Worm (Caenorhabditis elegans) whole organism, mixed stage, embryonic: ENCODE measurements around the gene Y116F11B.14.

Source experiments
- elt-3 ChIP-seq: fragments of 150-350 bp; optimal IDR thresholded peaks from 2 replicates; lab custom pipeline; 2014; ENCODE audit warnings: missing biosample characterization, missing genetic modification characterization
- lin-13 ChIP-seq: fragments of 150-350 bp; optimal IDR thresholded peaks from 2 replicates; lab custom pipeline; 2014; ENCODE audit warnings: missing biosample characterization, missing genetic modification characterization
- lsy-2 ChIP-seq: fragments of 150-350 bp; optimal IDR thresholded peaks from 2 replicates; lab custom pipeline; 2014; ENCODE audit warnings: missing biosample characterization, missing genetic modification characterization
- mls-2 ChIP-seq: sonication (generic microtip); optimal IDR thresholded peaks from 2 replicates; lab custom pipeline; 2016; ENCODE audit warnings: mild to moderate bottlenecking, missing genetic modification characterization, moderate library complexity, missing compliant biosample characterization
- nhr-2 ChIP-seq: fragments of 150-350 bp; optimal IDR thresholded peaks from 2 replicates; lab custom pipeline; 2014; ENCODE audit warnings: missing biosample characterization, missing genetic modification characterization
- nhr-28 ChIP-seq: fragments of 150-350 bp; optimal IDR thresholded peaks from 2 replicates; lab custom pipeline; 2014; ENCODE audit warnings: missing biosample characterization, missing genetic modification characterization
- unc-62 ChIP-seq: fragments of 150-350 bp; optimal IDR thresholded peaks from 2 replicates; lab custom pipeline; 2014; ENCODE audit warnings: missing biosample characterization, missing genetic modification reagents, missing genetic modification characterization
- zip-8 ChIP-seq: fragments of 150-350 bp; optimal IDR thresholded peaks from 2 replicates; lab custom pipeline; 2014; ENCODE audit warnings: missing biosample characterization, missing genetic modification characterization
- ztf-11 ChIP-seq: fragments of 150-350 bp; optimal IDR thresholded peaks from 2 replicates; lab custom pipeline; 2014; ENCODE audit warnings: missing biosample characterization, missing genetic modification characterization

DNA sequence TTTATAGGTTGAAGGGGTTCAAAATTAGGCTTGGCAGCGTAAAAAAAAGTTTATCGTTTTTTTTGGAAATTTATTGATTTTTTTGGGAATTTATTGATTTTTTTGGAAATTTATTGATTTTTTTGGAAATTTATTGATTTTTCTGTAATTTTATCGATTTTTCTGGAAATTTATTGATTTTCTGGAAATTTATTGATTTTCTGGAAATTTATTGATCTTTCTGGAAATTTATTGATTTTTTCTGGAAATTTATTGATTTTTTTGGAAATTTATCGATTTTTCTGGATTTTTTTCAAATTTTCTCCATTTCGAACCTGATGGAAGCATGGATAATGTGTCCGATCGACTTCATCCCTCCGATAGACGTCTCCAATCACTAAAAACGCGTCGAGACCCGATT, 5.5 kb downstream of the Y116F11B.14 start:
- TF ChIP-seq mls-2 (tag; lab: Kevin White, UChicago) (no peak), zip-8 (tag; lab: Kevin White, UChicago) (no peak), lsy-2 (tag; lab: Kevin White, UChicago) (no peak), elt-3 (tag; lab: Kevin White, UChicago) (no peak), ztf-11 (tag; lab: Kevin White, UChicago) (no peak), unc-62 (GFP tag; lab: Kevin White, UChicago) (no peak), lin-13 (tag; lab: Kevin White, UChicago) (no peak), nhr-2 (no peak), nhr-28 (tag; lab: Kevin White, UChicago) (no peak)
